Fruit fly (Drosophila melanogaster) whole organism, embryonic: Measurements from ENCODE around the gene pkaap.

Experiments used
- B-H1 ChIP-seq: fragments of 200-800 bp; sonication (Bioruptor generic); IDR thresholded peaks from 3 replicates; pipeline ENCODE4 v1.3.6; 2022; ENCODE audit warnings: missing biosample characterization, missing genetic modification characterization
- CG10209 ChIP-seq: fragments of 200-800 bp; sonication (Bioruptor generic); optimal IDR thresholded peaks from 3 replicates; lab custom pipeline; 2017; ENCODE audit warnings: missing biosample characterization, mild to moderate bottlenecking, missing genetic modification characterization, missing genetic modification reagents
- CG11560 ChIP-seq: fragments of 200-800 bp; sonication (Bioruptor generic); IDR thresholded peaks from 3 replicates; pipeline ENCODE4 v1.3.6; 2022; ENCODE audit warnings: missing biosample characterization, missing genetic modification characterization
- CG11723 ChIP-seq: fragments of 200-800 bp; sonication (Bioruptor generic); optimal IDR thresholded peaks from 2 replicates; lab custom pipeline; 2017; ENCODE audit warnings: missing biosample characterization, mild to moderate bottlenecking, missing genetic modification characterization
- CG12104 ChIP-seq: fragments of 200-800 bp; sonication (Bioruptor generic); optimal IDR thresholded peaks from 3 replicates; lab custom pipeline; 2016; ENCODE audit warnings: missing biosample characterization, missing genetic modification characterization
- CG12299 ChIP-seq: fragments of 200-800 bp; sonication (Bioruptor generic); optimal IDR thresholded peaks from 2 replicates; lab custom pipeline; 2018; ENCODE audit warnings: missing biosample characterization, mild to moderate bottlenecking, missing genetic modification characterization
- CG12769 ChIP-seq: fragments of 200-800 bp; sonication (Bioruptor generic); optimal IDR thresholded peaks from 2 replicates; lab custom pipeline; 2019; ENCODE audit warnings: missing biosample characterization, mild to moderate bottlenecking, missing genetic modification characterization, moderate library complexity
- CG13287 ChIP-seq: fragments of 200-800 bp; sonication (Bioruptor generic); IDR thresholded peaks from 2 replicates; pipeline ENCODE4 v1.3.6; 2022; ENCODE audit warnings: missing biosample characterization, missing genetic modification characterization; ENCODE audit not compliant: partially characterized antibody
- CG13296 ChIP-seq: fragments of 200-800 bp; sonication (Bioruptor generic); optimal IDR thresholded peaks from 3 replicates; lab custom pipeline; 2018; ENCODE audit warnings: missing biosample characterization, mild to moderate bottlenecking, missing genetic modification characterization
- CG14050 ChIP-seq: fragments of 200-800 bp; sonication (Bioruptor generic); IDR thresholded peaks from 3 replicates; pipeline ENCODE4 v1.3.6; 2022; ENCODE audit warnings: missing biosample characterization, missing genetic modification characterization
- CG1602 ChIP-seq: fragments of 200-800 bp; sonication (Bioruptor generic); optimal IDR thresholded peaks from 3 replicates; lab custom pipeline; 2016; ENCODE audit warnings: missing biosample characterization, missing genetic modification characterization
- CG16863 ChIP-seq: fragments of 200-800 bp; sonication (Bioruptor generic); optimal IDR thresholded peaks from 3 replicates; lab custom pipeline; 2016; ENCODE audit warnings: missing biosample characterization, missing genetic modification characterization
- CG18619 ChIP-seq: fragments of 200-800 bp; sonication (Bioruptor generic); optimal IDR thresholded peaks from 3 replicates; lab custom pipeline; 2017; ENCODE audit warnings: missing biosample characterization, mild to moderate bottlenecking, missing genetic modification characterization
- CG2712 ChIP-seq: fragments of 200-800 bp; optimal IDR thresholded peaks from 3 replicates; lab custom pipeline; 2019; ENCODE audit warnings: missing biosample characterization, mild to moderate bottlenecking, missing genetic modification characterization, moderate library complexity
- CG32532 ChIP-seq: fragments of 200-800 bp; sonication (Bioruptor generic); IDR thresholded peaks from 2 replicates; pipeline ENCODE4 v1.3.6; 2022; ENCODE audit warnings: missing biosample characterization, missing genetic modification characterization
- CG3281 ChIP-seq: fragments of 200-800 bp; sonication (Bioruptor generic); optimal IDR thresholded peaks from 3 replicates; lab custom pipeline; 2017; ENCODE audit warnings: missing biosample characterization, mild to moderate bottlenecking, missing genetic modification characterization
- CG4360 ChIP-seq: fragments of 200-800 bp; sonication (Bioruptor generic); IDR thresholded peaks from 2 replicates; pipeline ENCODE4 v1.3.6; 2022; ENCODE audit warnings: missing biosample characterization, missing genetic modification characterization
- CG4617 ChIP-seq: fragments of 200-800 bp; sonication (Bioruptor generic); optimal IDR thresholded peaks from 3 replicates; lab custom pipeline; 2016; ENCODE audit warnings: missing biosample characterization, missing genetic modification characterization, borderline replicate concordance
- CG5245 ChIP-seq: fragments of 200-800 bp; sonication (Bioruptor generic); optimal IDR thresholded peaks from 3 replicates; lab custom pipeline; 2016; ENCODE audit warnings: missing biosample characterization, missing genetic modification characterization
- CG5953 ChIP-seq: fragments of 200-800 bp; sonication (Bioruptor generic); IDR thresholded peaks from 2 replicates; pipeline ENCODE4 v1.3.6; 2022; ENCODE audit warnings: missing biosample characterization, missing genetic modification characterization
- CG6254 ChIP-seq: fragments of 200-800 bp; sonication (Bioruptor generic); optimal IDR thresholded peaks from 3 replicates; lab custom pipeline; 2017; ENCODE audit warnings: mild to moderate bottlenecking, missing biosample characterization, missing genetic modification reagents, missing genetic modification characterization
- CG6813 ChIP-seq: fragments of 200-800 bp; sonication (Bioruptor generic); optimal IDR thresholded peaks from 2 replicates; lab custom pipeline; 2017; ENCODE audit warnings: missing biosample characterization, missing genetic modification characterization, mild to moderate bottlenecking, moderate library complexity, missing genetic modification reagents
- CG7928 ChIP-seq: fragments of 200-800 bp; sonication (Bioruptor generic); optimal IDR thresholded peaks from 2 replicates; lab custom pipeline; 2017; ENCODE audit warnings: missing biosample characterization, mild to moderate bottlenecking, missing genetic modification characterization
- D19B ChIP-seq: fragments of 200-800 bp; sonication (Bioruptor generic); optimal IDR thresholded peaks from 2 replicates; lab custom pipeline; 2017; ENCODE audit warnings: missing biosample characterization, mild to moderate bottlenecking, missing genetic modification characterization
- Dll ChIP-seq: fragments of 200-800 bp; sonication (Bioruptor generic); IDR thresholded peaks from 4 replicates; pipeline ENCODE4 v1.3.6; 2022; ENCODE audit warnings: missing biosample characterization, missing genetic modification characterization; ENCODE audit not compliant: partially characterized antibody
- Fer1 ChIP-seq: fragments of 200-800 bp; sonication (Bioruptor generic); optimal IDR thresholded peaks from 2 replicates; lab custom pipeline; 2017; ENCODE audit warnings: missing biosample characterization, mild to moderate bottlenecking, missing genetic modification characterization
- HLH4C ChIP-seq: fragments of 200-800 bp; sonication (Bioruptor generic); IDR thresholded peaks from 3 replicates; pipeline ENCODE4 v1.3.6; 2022; ENCODE audit warnings: missing biosample characterization, missing genetic modification characterization; ENCODE audit not compliant: partially characterized antibody
- HmgD ChIP-seq: fragments of 200-800 bp; sonication (Bioruptor generic); optimal IDR thresholded peaks from 3 replicates; lab custom pipeline; 2016; ENCODE audit warnings: missing biosample characterization, missing genetic modification characterization
- Hr78 ChIP-seq, 2 experiments: fragments of 200-800 bp in 1 of 2; fragments of >200 bp in 1 of 2; sonication (Bioruptor generic) in 1 of 2; optimal IDR thresholded peaks; 2 replicates each; lab custom pipeline; 2017 to 2019; ENCODE audit warnings: missing biosample characterization in 2 of 2, missing genetic modification characterization in 2 of 2, mild to moderate bottlenecking in 1 of 2, moderate library complexity in 1 of 2
- Rfx ChIP-seq: fragments of 200-800 bp; sonication (Bioruptor generic); IDR thresholded peaks from 2 replicates; pipeline ENCODE4 v1.3.6; 2022; ENCODE audit warnings: missing biosample characterization, missing genetic modification characterization
- Tbp ChIP-seq: fragments of >200 bp; optimal IDR thresholded peaks from 2 replicates; lab custom pipeline; 2018; ENCODE audit warnings: missing biosample characterization, missing genetic modification characterization
- aop ChIP-seq: fragments of 200-800 bp; sonication (Bioruptor generic); IDR thresholded peaks from 2 replicates; pipeline ENCODE4 v1.3.6; 2022; ENCODE audit warnings: missing biosample characterization, missing genetic modification characterization
- ap ChIP-seq: fragments of 200-800 bp; sonication (Bioruptor generic); IDR thresholded peaks from 2 replicates; pipeline ENCODE4 v1.3.6; 2022; ENCODE audit warnings: missing biosample characterization, missing genetic modification characterization
- btn ChIP-seq: fragments of 200-800 bp; sonication (Bioruptor generic); optimal IDR thresholded peaks from 2 replicates; lab custom pipeline; 2016; ENCODE audit warnings: missing biosample characterization, missing genetic modification characterization
- chn ChIP-seq: fragments of 200-800 bp; sonication (Bioruptor generic); optimal IDR thresholded peaks from 2 replicates; lab custom pipeline; 2016; ENCODE audit warnings: missing biosample characterization, missing genetic modification characterization
- crp ChIP-seq, 2 experiments: fragments of 200-800 bp; sonication (Bioruptor generic); optimal IDR thresholded peaks; 2 replicates in 1 of 2; 3 replicates in 1 of 2; lab custom pipeline; 2017; ENCODE audit warnings: missing biosample characterization in 2 of 2, missing genetic modification characterization in 2 of 2, mild to moderate bottlenecking in 1 of 2, moderate library complexity in 1 of 2
- dmrt11E ChIP-seq: fragments of 200-800 bp; sonication (Bioruptor generic); optimal IDR thresholded peaks from 3 replicates; lab custom pipeline; 2018; ENCODE audit warnings: missing biosample characterization, mild to moderate bottlenecking, missing genetic modification characterization, moderate library complexity
- fd102C ChIP-seq: fragments of 200-800 bp; sonication (Bioruptor generic); optimal IDR thresholded peaks from 2 replicates; lab custom pipeline; 2018; ENCODE audit warnings: missing biosample characterization, mild to moderate bottlenecking, missing genetic modification characterization, moderate library complexity
- gt ChIP-seq: fragments of 200-800 bp; sonication (Bioruptor generic); IDR thresholded peaks from 2 replicates; pipeline ENCODE4 v1.3.6; 2022; ENCODE audit warnings: missing biosample characterization, missing genetic modification characterization
- h ChIP-seq: fragments of >200 bp; optimal IDR thresholded peaks from 2 replicates; lab custom pipeline; 2017
- ham ChIP-seq: fragments of 200-800 bp; sonication (Bioruptor generic); IDR thresholded peaks from 2 replicates; pipeline ENCODE4 v1.3.6; 2022; ENCODE audit warnings: missing biosample characterization, missing genetic modification characterization
- lmd ChIP-seq: fragments of 200-800 bp; sonication (Bioruptor generic); IDR thresholded peaks from 2 replicates; pipeline ENCODE4 v1.3.6; 2022; ENCODE audit warnings: missing biosample characterization, missing genetic modification characterization
- mld ChIP-seq: fragments of 200-800 bp; sonication (Bioruptor generic); IDR thresholded peaks from 3 replicates; pipeline ENCODE4 v1.3.6; 2022; ENCODE audit warnings: missing biosample characterization, missing genetic modification characterization; ENCODE audit not compliant: partially characterized antibody
- phol ChIP-seq: fragments of 200-800 bp; sonication (Bioruptor generic); optimal IDR thresholded peaks from 3 replicates; lab custom pipeline; 2018; ENCODE audit warnings: missing biosample characterization, mild to moderate bottlenecking, missing genetic modification characterization, moderate library complexity
- shn ChIP-seq: fragments of 200-800 bp; sonication (Bioruptor generic); optimal IDR thresholded peaks from 3 replicates; lab custom pipeline; 2016; ENCODE audit warnings: missing biosample characterization, missing genetic modification characterization
- sna ChIP-seq: fragments of 200-800 bp; sonication (Bioruptor generic); IDR thresholded peaks from 2 replicates; pipeline ENCODE4 v1.3.6; 2022; ENCODE audit warnings: missing biosample characterization, missing genetic modification characterization; ENCODE audit not compliant: partially characterized antibody
- tin ChIP-seq: fragments of 200-800 bp; sonication (Bioruptor generic); optimal IDR thresholded peaks from 3 replicates; lab custom pipeline; 2016; ENCODE audit warnings: missing biosample characterization, missing genetic modification characterization
- twi ChIP-seq: fragments of 200-800 bp; optimal IDR thresholded peaks from 2 replicates; lab custom pipeline; 2019; ENCODE audit warnings: missing biosample characterization, mild to moderate bottlenecking, missing genetic modification characterization, moderate library complexity

Gene pkaap

DNA sequence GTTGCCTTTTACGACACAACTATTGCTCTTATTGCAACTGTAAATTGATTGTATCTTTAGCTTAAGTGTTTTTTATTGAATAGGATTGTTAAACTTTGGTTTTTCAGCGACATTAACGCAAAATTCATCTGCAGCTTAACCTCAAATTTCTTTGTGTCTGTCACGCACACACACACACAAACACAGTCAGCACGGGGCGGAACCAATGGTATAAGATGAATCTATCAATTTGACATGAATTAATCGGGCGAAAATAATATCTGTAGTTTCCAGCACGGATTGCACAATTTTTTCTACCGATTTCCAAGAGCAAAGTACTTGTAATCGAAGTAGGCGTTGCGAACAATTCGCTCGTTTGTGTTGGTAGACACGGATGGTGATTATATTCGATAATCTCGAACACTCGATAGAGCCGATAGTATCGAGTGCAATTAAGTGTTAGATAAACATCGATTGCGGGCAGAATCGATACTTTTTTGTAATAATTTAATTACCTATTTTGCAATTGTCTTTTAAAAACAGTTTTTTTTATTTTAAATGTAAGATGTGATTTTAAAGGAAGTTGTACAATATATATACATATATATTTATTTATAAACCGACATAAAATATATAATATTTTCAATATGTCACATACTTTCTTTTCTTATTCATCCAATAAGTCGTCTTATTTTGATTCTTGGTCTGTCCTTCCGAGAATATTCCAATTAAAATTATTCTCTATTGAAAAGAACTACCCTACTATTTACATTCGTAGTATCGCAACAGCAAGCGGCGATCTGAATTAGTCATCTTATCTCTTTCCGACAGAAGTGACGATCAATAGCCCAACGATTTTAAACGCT is 30.6 kb upstream of the pkaap start, which contains the start of the genes PRL-1 and EndoGI (continued):
- no peak for TF ChIP-seq CG5245 (GFP tag; lab: Kevin White, UChicago)
- TF ChIP-seq CG4617 (GFP tag; lab: Kevin White, UChicago): peak; percentile 81
- TF ChIP-seq CG16863 (GFP tag; lab: Kevin White, UChicago): no peak
- peak; percentile 54 for TF ChIP-seq CG6813 (GFP tag; lab: Kevin White, UChicago)
- TF ChIP-seq btn (GFP tag; lab: Kevin White, UChicago): no peak
- TF ChIP-seq Fer1 (GFP tag; lab: Kevin White, UChicago): peak; percentile 65
- peak in 1 of 2 experiments; percentile 26 for TF ChIP-seq Hr78 (GFP tag; optimal IDR thresholded peaks at IDR 0.05; lab: Kevin White, UChicago)
- TF ChIP-seq D19B (GFP tag; lab: Kevin White, UChicago): no peak
- no peak for TF ChIP-seq CG12769 (tag; lab: Kevin White, UChicago)
- no peak for TF ChIP-seq gt (GFP tag; lab: Robert Waterston, UW)
- TF ChIP-seq tin (GFP tag; lab: Kevin White, UChicago): peak; percentile 46
- no peak for TF ChIP-seq fd102C
- TF ChIP-seq shn (GFP tag; lab: Kevin White, UChicago): no peak
- peak; percentile 14 for TF ChIP-seq chn (GFP tag; lab: Kevin White, UChicago)
- TF ChIP-seq ap (GFP tag; lab: Robert Waterston, UW): peak; percentile 72
- TF ChIP-seq CG14050: peak; percentile 43; the same call in 1 of the 3 replicates
- TF ChIP-seq h (lab: Kevin White, UChicago): no peak
- peak; percentile 97 for TF ChIP-seq sna
- peak; percentile 78 for TF ChIP-seq CG12299 (tag; lab: Kevin White, UChicago)
- TF ChIP-seq twi (tag; lab: Kevin White, UChicago): peak; percentile 54
- peak; percentile 99 for TF ChIP-seq mld
- peak in 1 of 2 experiments; percentile 62 for TF ChIP-seq crp (GFP tag; optimal IDR thresholded peaks at IDR 0.05; lab: Kevin White, UChicago)
- TF ChIP-seq CG4360 (GFP tag; lab: Robert Waterston, UW): peak; percentile 39; the same call in 1 of the 2 replicates
- peak; percentile 64 for TF ChIP-seq CG1602 (GFP tag; lab: Kevin White, UChicago)
- TF ChIP-seq CG7928 (GFP tag; lab: Kevin White, UChicago): no peak
- peak; percentile 74 for TF ChIP-seq CG12104 (GFP tag; lab: Kevin White, UChicago)
- peak; percentile 53 for TF ChIP-seq dmrt11E
- peak; percentile 88 for TF ChIP-seq CG13296 (GFP tag; lab: Kevin White, UChicago)
- no peak for TF ChIP-seq HmgD
- no peak for TF ChIP-seq CG5953 (GFP tag; lab: Robert Waterston, UW)
- no peak for TF ChIP-seq lmd (GFP tag; lab: Robert Waterston, UW)
- TF ChIP-seq CG6254 (GFP tag; lab: Kevin White, UChicago): peak; percentile 69
- TF ChIP-seq B-H1 (GFP tag; lab: Robert Waterston, UW): peak; percentile 59; the same call in 1 of the 3 replicates
- no peak for TF ChIP-seq CG11723
- TF ChIP-seq CG32532 (GFP tag; lab: Robert Waterston, UW): peak; percentile 91
- TF ChIP-seq CG2712 (tag; lab: Kevin White, UChicago): peak; percentile 86
- TF ChIP-seq Dll (GFP tag; lab: Robert Waterston, UW): peak; percentile 98
- TF ChIP-seq aop (GFP tag; lab: Robert Waterston, UW): no peak
- TF ChIP-seq CG18619 (GFP tag; lab: Kevin White, UChicago): peak; percentile 60
- peak; percentile 75 for TF ChIP-seq phol (tag; lab: Kevin White, UChicago)
- peak; percentile 77 for TF ChIP-seq CG3281 (GFP tag; lab: Kevin White, UChicago)
- TF ChIP-seq Tbp (GFP tag; lab: Kevin White, UChicago): no peak
- no peak for TF ChIP-seq ham (GFP tag; lab: Robert Waterston, UW)
- peak; percentile 92 for TF ChIP-seq CG13287 (GFP tag; lab: Robert Waterston, UW)
- peak; percentile 99 for TF ChIP-seq HLH4C (GFP tag; lab: Robert Waterston, UW)
- TF ChIP-seq CG10209 (GFP tag; lab: Kevin White, UChicago): peak; percentile 67
- TF ChIP-seq Rfx (GFP tag; lab: Robert Waterston, UW): peak; percentile 76
- TF ChIP-seq CG11560: peak; percentile 100
